Worm (Caenorhabditis elegans): ENCODE measurements around the gene K12H6.6.
"Not testable (repeated sequence)": the region's sequence is repeated elsewhere in the genome, so short reads cannot be mapped to it uniquely, and the experiment has no call there.

K12H6.6 gene

ce11 chrII:2841529-2841928, 10.5 kb upstream of the K12H6.6 start, which contains the start of gene Y110A2AL.6:
Y110A2AL.6 (minus strand) TSS chrII:2841629.
- no peak for TF ChIP-seq snpc-4 (tag; optimal IDR thresholded peaks at IDR 0.05)
- no peak for TF ChIP-seq nhr-28 (tag; optimal IDR thresholded peaks at IDR 0.05)
- no peak for TF ChIP-seq ceh-9 (tag; optimal IDR thresholded peaks at IDR 0.05)
- no peak for TF ChIP-seq fos-1 (tag; optimal IDR thresholded peaks at IDR 0.05)
- TF ChIP-seq lin-15B (tag; optimal IDR thresholded peaks at IDR 0.05): no peak
- no peak for TF ChIP-seq nfya-1 (tag; optimal IDR thresholded peaks at IDR 0.05; ENCODE audit: insufficient read depth)
- TF ChIP-seq ztf-11 (tag; optimal IDR thresholded peaks at IDR 0.05): no peak
- TF ChIP-seq tbx-2 (tag; optimal IDR thresholded peaks at IDR 0.05): no peak
- no peak for TF ChIP-seq skn-1 (tag; optimal IDR thresholded peaks at IDR 0.05)
- TF ChIP-seq lsy-12 (tag; optimal IDR thresholded peaks at IDR 0.05): no peak
- no peak for TF ChIP-seq hmg-11 (tag; optimal IDR thresholded peaks at IDR 0.05)
- no peak for TF ChIP-seq nhr-67 (tag; optimal IDR thresholded peaks at IDR 0.05)
- TF ChIP-seq ceh-82 (tag; optimal IDR thresholded peaks at IDR 0.05): no peak
- no peak for TF ChIP-seq fkh-10 (GFP tag; optimal IDR thresholded peaks at IDR 0.05)
- TF ChIP-seq nhr-11 (tag; optimal IDR thresholded peaks at IDR 0.05): no peak

- TF ChIP-seq nhr-77, aly-2, ceh-28 (tag; optimal IDR thresholded peaks at IDR 0.05): not testable (repeated sequence)
Observed at ce11 chrII:2839004-2839403, 8.0 kb upstream of the K12H6.6 start, which contains the start of gene Y110A2AL.4. Y110A2AL.4 (plus strand) TSS chrII:2839304.

- TF ChIP-seq daf-12 (tag; optimal IDR thresholded peaks at IDR 0.05): no peak
- TF ChIP-seq skn-1 (tag; optimal IDR thresholded peaks at IDR 0.05): no peak
- TF ChIP-seq unc-62 (GFP tag; optimal IDR thresholded peaks at IDR 0.05): no peak
Observed at ce11 chrII:2836853-2837252, 5.8 kb upstream of the K12H6.6 start, which contains the start of gene K12H6.7. K12H6.7 (minus strand) TSS chrII:2836953.

ce11 chrII:2834105-2834504, 3.1 kb upstream of the K12H6.6 start:
- peak; percentile 86 for TF ChIP-seq pha-4 (tag; optimal IDR thresholded peaks at IDR 0.05)
- TF ChIP-seq ceh-82 (tag; optimal IDR thresholded peaks at IDR 0.05): no peak
- TF ChIP-seq ztf-11 (tag; optimal IDR thresholded peaks at IDR 0.05): no peak
- peak; percentile 5 for TF ChIP-seq jun-1 (tag; optimal IDR thresholded peaks at IDR 0.05)
- peak; percentile 86 for TF ChIP-seq elt-2 (tag; optimal IDR thresholded peaks at IDR 0.05)
- TF ChIP-seq pqm-1 (tag; optimal IDR thresholded peaks at IDR 0.05): peak; percentile 84
- no peak for TF ChIP-seq sea-2 (GFP tag; optimal IDR thresholded peaks at IDR 0.05)

- TF ChIP-seq ceh-28 (tag; optimal IDR thresholded peaks at IDR 0.05) (no peak), eor-1 (tag; optimal IDR thresholded peaks at IDR 0.05) (no peak), lin-15B (tag; optimal IDR thresholded peaks at IDR 0.05) (no peak), nhr-28 (tag; optimal IDR thresholded peaks at IDR 0.05) (no peak), skn-1 (tag; optimal IDR thresholded peaks at IDR 0.05) (no peak), egl-27 (tag; optimal IDR thresholded peaks at IDR 0.05) (no peak), ama-1 (optimal IDR thresholded peaks at IDR 0.05) (no peak), nhr-23 (tag; optimal IDR thresholded peaks at IDR 0.05) (no peak), egl-5 (tag; optimal IDR thresholded peaks at IDR 0.05) (no peak), unc-62 (GFP tag; optimal IDR thresholded peaks at IDR 0.05) (no peak), aly-2 (tag; optimal IDR thresholded peaks at IDR 0.05) (no peak), fkh-2 (tag; optimal IDR thresholded peaks at IDR 0.05) (no peak), jun-1 (tag; optimal IDR thresholded peaks at IDR 0.05) (no peak), mdl-1 (tag; optimal IDR thresholded peaks at IDR 0.05) (no peak), nhr-25 (tag; optimal IDR thresholded peaks at IDR 0.05) (no peak), nhr-76 (tag; optimal IDR thresholded peaks at IDR 0.05) (no peak), ZK546.5 (tag; optimal IDR thresholded peaks at IDR 0.05) (no peak), zag-1 (tag; optimal IDR thresholded peaks at IDR 0.05) (no peak)
Observed at ce11 chrII:2832539-2832938, 1.5 kb upstream of the K12H6.6 start.
